In genomic region chrV:331245-331644, ce11 we compare ENCODE assay signal across 4 worm cellular contexts.
A peak's percentile ranks its signal among the peaks of the same experiment; 100 is the strongest.
TF ChIP-seq lines count a peak whose summit lies in the region.

No protein-coding gene starts in this region.

TF ChIP-seq in whole organism, L2 larva, 48 proteins besides CTCF, POLR2A, EP300 and RAD21:
- TF ChIP-seq nhr-25 (tag; optimal IDR thresholded peaks at IDR 0.05; lab: Kevin White, UChicago), result no peak
- TF ChIP-seq Y55F3AM.14 (GFP tag; optimal IDR thresholded peaks at IDR 0.05; lab: Kevin White, UChicago), result no peak
- no peak for TF ChIP-seq nhr-11 (tag; optimal IDR thresholded peaks at IDR 0.05; lab: Kevin White, UChicago)
- peak; percentile 56 for TF ChIP-seq fos-1 (tag; optimal IDR thresholded peaks at IDR 0.05; lab: Kevin White, UChicago)
TF ChIP-seq in whole organism, L2 larva: peak in this region for 1.

TF ChIP-seq in whole organism, L3 larva, 47 proteins besides CTCF, POLR2A, EP300 and RAD21:
- peak; percentile 28 for TF ChIP-seq elt-2 (tag; optimal IDR thresholded peaks at IDR 0.05; lab: Kevin White, UChicago)
- peak; percentile 57 for TF ChIP-seq pqm-1 (tag; optimal IDR thresholded peaks at IDR 0.05; lab: Kevin White, UChicago)
- TF ChIP-seq egl-27 (tag; optimal IDR thresholded peaks at IDR 0.05; lab: Kevin White, UChicago), result no peak

TF ChIP-seq in whole organism, L4 larva, 104 proteins besides CTCF, POLR2A, EP300 and RAD21:
- TF ChIP-seq rbr-2 (tag; optimal IDR thresholded peaks at IDR 0.05; lab: Kevin White, UChicago) (no peak), lim-7 (GFP tag; IDR thresholded peaks at IDR 0.05; lab: Robert Waterston, UW) (no peak), dmd-9 (GFP tag; IDR thresholded peaks at IDR 0.05; lab: Robert Waterston, UW) (no peak), aha-1 (tag; lab: Kevin White, UChicago) (no peak), gei-8 (GFP tag; optimal IDR thresholded peaks at IDR 0.05; lab: Kevin White, UChicago) (no peak), unc-39 (tag; optimal IDR thresholded peaks at IDR 0.05; lab: Kevin White, UChicago) (no peak), dmd-6 (GFP tag; IDR thresholded peaks at IDR 0.05; lab: Robert Waterston, UW) (peak; percentile 40; the same call in 1 of the 2 replicates), pqm-1 (tag; optimal IDR thresholded peaks at IDR 0.05; lab: Kevin White, UChicago) (peak; percentile 37), nhr-41 (GFP tag; IDR thresholded peaks at IDR 0.05; lab: Robert Waterston, UW) (no peak), mep-1 (tag; optimal IDR thresholded peaks at IDR 0.05; lab: Kevin White, UChicago) (no peak), ztf-11 (tag; optimal IDR thresholded peaks at IDR 0.05; lab: Kevin White, UChicago) (no peak), zfp-3 (GFP tag; conservative IDR thresholded peaks at IDR 0.05; lab: Robert Waterston, UW) (no peak), hlh-11 (tag; optimal IDR thresholded peaks at IDR 0.05; lab: Kevin White, UChicago) (no peak), Y105C5A.15 (GFP tag; IDR thresholded peaks at IDR 0.05; lab: Robert Waterston, UW) (no peak), hmg-1.1 (GFP tag; IDR thresholded peaks at IDR 0.05; lab: Robert Waterston, UW) (no peak), zip-2 (tag; optimal IDR thresholded peaks at IDR 0.05; lab: Kevin White, UChicago) (no peak), dpl-1 (GFP tag; optimal IDR thresholded peaks at IDR 0.05; lab: Kevin White, UChicago) (no peak), Y5F2A.4 (GFP tag; optimal IDR thresholded peaks at IDR 0.05; lab: Kevin White, UChicago) (no peak), nhr-28 (tag; optimal IDR thresholded peaks at IDR 0.05; lab: Kevin White, UChicago) (peak; percentile 37)

TF ChIP-seq in whole organism, young adult, 124 proteins besides CTCF, POLR2A, EP300 and RAD21:
- TF ChIP-seq nhr-80 (tag; optimal IDR thresholded peaks at IDR 0.05; lab: Kevin White, UChicago), result peak; percentile 71
- TF ChIP-seq snpc-1.1 (tag; optimal IDR thresholded peaks at IDR 0.05; lab: Kevin White, UChicago; ENCODE audit: insufficient read depth), result no peak
TF ChIP-seq in whole organism, young adult: peak in this region for 1.
